Worm (Caenorhabditis elegans) whole organism, L3 larva: ENCODE measurements around the gene EGAP4.1.

Experiments used
- elt-1 ChIP-seq: fragments of 150-350 bp; optimal IDR thresholded peaks from 2 replicates; lab custom pipeline; 2014; ENCODE audit warnings: missing biosample characterization, missing genetic modification characterization
- fos-1 ChIP-seq: fragments of 150-350 bp; optimal IDR thresholded peaks from 2 replicates; lab custom pipeline; 2014; ENCODE audit warnings: missing biosample characterization, missing genetic modification characterization
- nfya-1 ChIP-seq: sonication (generic microtip); optimal IDR thresholded peaks from 2 replicates; lab custom pipeline; 2017; ENCODE audit warnings: missing genetic modification characterization, mild to moderate bottlenecking, missing compliant biosample characterization, antibody characterized with exemption, moderate library complexity; ENCODE audit not compliant: insufficient read depth
- nhr-12 ChIP-seq: fragments of 150-350 bp; optimal IDR thresholded peaks from 2 replicates; lab custom pipeline; 2014; ENCODE audit warnings: missing biosample characterization, missing genetic modification characterization
- nhr-237 ChIP-seq: fragments of 150-350 bp; optimal IDR thresholded peaks from 2 replicates; lab custom pipeline; 2014; ENCODE audit warnings: missing biosample characterization, missing genetic modification characterization
- nhr-67 ChIP-seq: fragments of 150-350 bp; optimal IDR thresholded peaks from 2 replicates; lab custom pipeline; 2014; ENCODE audit warnings: missing biosample characterization, missing genetic modification characterization
- nhr-76 ChIP-seq: fragments of 150-350 bp; sonication (generic microtip); optimal IDR thresholded peaks from 5 replicates; lab custom pipeline; 2014; ENCODE audit warnings: missing biosample characterization, missing genetic modification characterization
- pqm-1 ChIP-seq: fragments of 150-350 bp; optimal IDR thresholded peaks from 2 replicates; lab custom pipeline; 2017; ENCODE audit warnings: missing biosample characterization, missing genetic modification characterization, inconsistent platforms
- skn-1 ChIP-seq: fragments of 150-350 bp; optimal IDR thresholded peaks from 2 replicates; lab custom pipeline; 2014; ENCODE audit warnings: missing biosample characterization, missing genetic modification characterization
- snpc-4 ChIP-seq: fragments of 150-350 bp; optimal IDR thresholded peaks from 2 replicates; lab custom pipeline; 2014; ENCODE audit warnings: missing biosample characterization, missing genetic modification characterization
- unc-62 ChIP-seq: fragments of 150-350 bp; sonication (generic microtip); optimal IDR thresholded peaks from 4 replicates; lab custom pipeline; 2014; ENCODE audit warnings: missing biosample characterization, missing genetic modification reagents, missing genetic modification characterization
- zag-1 ChIP-seq: fragments of 150-350 bp; optimal IDR thresholded peaks from 2 replicates; lab custom pipeline; 2014; ENCODE audit warnings: missing biosample characterization, missing genetic modification characterization

- TF ChIP-seq nfya-1 (tag; lab: Kevin White, UChicago) (no peak), elt-1 (tag; lab: Kevin White, UChicago) (no peak), nhr-67 (no peak), skn-1 (no peak), nhr-237 (tag; lab: Kevin White, UChicago) (no peak), nhr-12 (no peak), snpc-4 (no peak), unc-62 (GFP tag; lab: Kevin White, UChicago) (no peak), pqm-1 (tag; lab: Kevin White, UChicago) (no peak), fos-1 (tag; lab: Kevin White, UChicago) (no peak), zag-1 (tag; lab: Kevin White, UChicago) (no peak), nhr-76 (tag; lab: Kevin White, UChicago) (no peak)
Measured at ce11 chrX:8681600-8681999, 45.6 kb downstream of the EGAP4.1 start, which contains the start of gene K09E2.1.
